Worm (Caenorhabditis elegans): ENCODE measurements around the gene gln-2.

DNA sequence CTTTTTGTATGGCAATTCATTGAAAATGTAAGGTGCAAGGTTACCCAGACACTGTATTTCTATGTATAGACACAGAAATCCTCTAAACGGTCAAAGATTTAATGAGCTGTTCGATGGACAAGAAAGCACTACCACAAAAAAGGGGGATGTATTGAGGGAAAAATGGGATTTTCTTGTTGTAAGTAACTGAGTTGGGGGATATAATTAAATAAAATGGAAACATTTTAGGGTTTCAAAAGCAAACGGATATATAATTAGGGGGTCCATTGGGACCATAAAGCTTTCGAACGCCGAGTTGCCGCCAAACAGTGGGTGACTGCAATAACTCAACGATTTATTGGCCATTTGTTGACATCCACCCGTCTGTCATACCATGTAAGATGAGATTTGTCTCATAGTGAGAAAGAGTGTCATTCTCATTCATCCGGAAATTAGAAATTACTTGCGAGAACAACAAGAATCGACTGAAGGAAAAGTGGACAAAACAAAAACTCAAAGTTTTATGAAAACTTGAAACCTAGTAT is 37.6 kb upstream of the gln-2 start:
- TF ChIP-seq D2030.7 (GFP tag; IDR thresholded peaks at IDR 0.05), result no peak
- no peak for TF ChIP-seq sea-2 (GFP tag; IDR thresholded peaks at IDR 0.05)
- TF ChIP-seq fkh-3 (tag; optimal IDR thresholded peaks at IDR 0.05), result no peak
